Worm (Caenorhabditis elegans) whole organism, early embryonic: ENCODE data around the gene lbp-2.

Experiments
- F13C5.2 ChIP-seq: sonication (generic microtip); optimal IDR thresholded peaks from 2 replicates; lab custom pipeline; 2017; ENCODE audit warnings: mild to moderate bottlenecking, missing genetic modification characterization, inconsistent platforms, missing compliant biosample characterization
- ama-1 ChIP-seq: fragments of 150-350 bp; optimal IDR thresholded peaks from 2 replicates; lab custom pipeline; 2014
- ceh-13 ChIP-seq: fragments of 200-800 bp; sonication (Bioruptor generic); optimal IDR thresholded peaks from 2 replicates; lab custom pipeline; 2018; ENCODE audit warnings: mild to moderate bottlenecking, missing genetic modification characterization, missing compliant biosample characterization
- pes-1 ChIP-seq: fragments of 200-800 bp; sonication (Bioruptor generic); IDR thresholded peaks from 2 replicates; pipeline ENCODE4 v1.3.6; 2022; ENCODE audit warnings: missing genetic modification reagents, missing genetic modification characterization, missing compliant biosample characterization
- scrt-1 ChIP-seq: fragments of 200-800 bp; sonication (Bioruptor generic); IDR thresholded peaks from 2 replicates; pipeline ENCODE4 v1.3.6; 2022; ENCODE audit warnings: missing genetic modification characterization, missing compliant biosample characterization
- tbx-37 ChIP-seq: fragments of 200-800 bp; sonication (Bioruptor generic); conservative IDR thresholded peaks from 2 replicates; pipeline ENCODE4 v1.3.6; 2022; ENCODE audit warnings: missing genetic modification reagents, missing genetic modification characterization, missing compliant biosample characterization
- tra-4 ChIP-seq: sonication (generic microtip); optimal IDR thresholded peaks from 2 replicates; lab custom pipeline; 2017; ENCODE audit warnings: missing genetic modification characterization, missing compliant biosample characterization

ce11 chrX:3289183-3289582, 28.8 kb downstream of the lbp-2 start, which contains the start of gene K09C4.4:
- TF ChIP-seq ama-1 (lab: Kevin White, UChicago) (no peak), tbx-37 (GFP tag; lab: Robert Waterston, UW) (no peak), ceh-13 (no peak), F13C5.2 (tag; lab: Kevin White, UChicago) (no peak), pes-1 (GFP tag; lab: Robert Waterston, UW) (no peak), scrt-1 (GFP tag; lab: Robert Waterston, UW) (no peak), tra-4 (tag; lab: Kevin White, UChicago) (no peak)
